Fruit fly (Drosophila melanogaster): Measurements from ENCODE around the gene Tfb5.
A peak's percentile ranks its signal among the peaks of the same experiment; 100 is the strongest.

Gene Tfb5

DNA sequence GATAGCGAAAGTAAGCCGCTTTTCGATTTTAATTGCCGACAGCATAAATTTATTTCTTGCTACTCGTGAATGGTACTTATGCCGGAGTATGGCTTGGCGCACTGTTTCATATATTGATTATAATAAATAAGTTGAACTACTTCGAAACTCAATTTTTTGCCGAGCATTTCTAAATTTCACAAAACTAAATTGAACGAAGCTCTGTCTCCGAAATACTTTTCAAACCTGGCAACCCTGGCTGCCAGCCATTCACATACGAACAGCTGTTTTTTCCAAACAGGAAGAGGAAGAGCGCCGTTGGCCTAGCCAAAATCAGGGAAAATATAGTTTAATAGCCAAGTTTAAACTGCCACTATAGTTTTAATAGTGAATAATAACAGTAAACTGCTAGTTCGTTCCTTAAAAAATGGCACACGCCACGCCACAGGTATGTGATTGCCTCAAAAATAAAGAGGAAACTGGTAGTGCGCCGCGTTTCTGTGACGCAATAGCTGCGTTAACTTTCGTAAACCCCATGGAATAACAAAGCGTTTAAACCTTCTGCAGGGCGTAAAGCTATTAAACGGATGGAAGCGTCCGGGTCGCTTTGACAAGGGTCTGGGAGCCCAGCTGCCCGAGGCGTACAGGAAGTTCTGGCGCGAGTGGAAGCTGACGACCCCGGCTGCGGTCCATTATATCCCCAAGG lies 36.8 kb downstream of the Tfb5 start, which contains the start of gene mRpL28:
mRpL28 (plus strand) TSS at position 246 of the 685 bp plus-strand sequence.
- TF ChIP-seq CG1621 (tag; optimal IDR thresholded peaks at IDR 0.05) = no peak
- no peak for TF ChIP-seq Smox (GFP tag; optimal IDR thresholded peaks at IDR 0.05)
- peak; percentile 1 for TF ChIP-seq CG6854 (GFP tag; optimal IDR thresholded peaks at IDR 0.05)
- TF ChIP-seq Sox15 (GFP tag; optimal IDR thresholded peaks at IDR 0.05) = no peak
- TF ChIP-seq pdm3 (GFP tag; optimal IDR thresholded peaks at IDR 0.05) = no peak
- TF ChIP-seq esn (GFP tag; optimal IDR thresholded peaks at IDR 0.05) = peak; percentile 47
- TF ChIP-seq CG31627 (GFP tag; optimal IDR thresholded peaks at IDR 0.05) = peak; percentile 7
- TF ChIP-seq Blimp-1 (GFP tag; optimal IDR thresholded peaks at IDR 0.05) = no peak
- no peak for TF ChIP-seq CG8632 (GFP tag; optimal IDR thresholded peaks at IDR 0.05)
- TF ChIP-seq CG6792 (GFP tag; optimal IDR thresholded peaks at IDR 0.05) = no peak
- TF ChIP-seq CG3032 (tag; optimal IDR thresholded peaks at IDR 0.05) = peak; percentile 0

dm6 chr2L:4971329-4971798 lies 39.3 kb downstream of the Tfb5 start, which contains the start of gene CG14043:
TSS of gene CG14043 (plus strand) at chr2L:4971702.
- TF ChIP-seq CG3919 (GFP tag; optimal IDR thresholded peaks at IDR 0.05) (no peak), net (GFP tag; optimal IDR thresholded peaks at IDR 0.05) (no peak), CG6808 (GFP tag; optimal IDR thresholded peaks at IDR 0.05) (no peak), Sox15 (GFP tag; optimal IDR thresholded peaks at IDR 0.05) (no peak), Hr39 (GFP tag; optimal IDR thresholded peaks at IDR 0.05) (no peak), CG31627 (GFP tag; optimal IDR thresholded peaks at IDR 0.05) (peak; percentile 31), CG6854 (GFP tag; optimal IDR thresholded peaks at IDR 0.05) (no peak), CG9139 (GFP tag; optimal IDR thresholded peaks at IDR 0.05) (no peak), CG34406 (GFP tag; optimal IDR thresholded peaks at IDR 0.05) (no peak), CG3032 (tag; optimal IDR thresholded peaks at IDR 0.05) (peak; percentile 28), CG11902 (GFP tag; optimal IDR thresholded peaks at IDR 0.05) (no peak), CG10669 (GFP tag; optimal IDR thresholded peaks at IDR 0.05) (no peak), CG6792 (GFP tag; optimal IDR thresholded peaks at IDR 0.05) (no peak), CG8632 (GFP tag; optimal IDR thresholded peaks at IDR 0.05) (no peak), fd85E (GFP tag; optimal IDR thresholded peaks at IDR 0.05) (no peak), CG11294 (GFP tag; IDR thresholded peaks at IDR 0.05) (no peak), lz (GFP tag; optimal IDR thresholded peaks at IDR 0.05) (no peak), vri (GFP tag; optimal IDR thresholded peaks at IDR 0.05) (no peak), CG32006 (GFP tag; optimal IDR thresholded peaks at IDR 0.05) (no peak), dac (GFP tag; optimal IDR thresholded peaks at IDR 0.05) (no peak), Hr38 (GFP tag; optimal IDR thresholded peaks at IDR 0.05) (no peak), pdm3 (GFP tag; optimal IDR thresholded peaks at IDR 0.05) (no peak), CG8119 (GFP tag; IDR thresholded peaks at IDR 0.05) (no peak), esn (GFP tag; optimal IDR thresholded peaks at IDR 0.05) (peak; percentile 36), salr (GFP tag; optimal IDR thresholded peaks at IDR 0.05) (no peak), CG7368 (GFP tag; optimal IDR thresholded peaks at IDR 0.05) (no peak), Smox (GFP tag; optimal IDR thresholded peaks at IDR 0.05) (no peak), fkh (GFP tag; optimal IDR thresholded peaks at IDR 0.05) (peak; percentile 92), Eip75B (GFP tag; optimal IDR thresholded peaks at IDR 0.05) (no peak), Lpt (GFP tag; optimal IDR thresholded peaks at IDR 0.05) (no peak)

dm6 chr2L:4968767-4969166 lies 41.9 kb downstream of the Tfb5 start, which contains the start of the genes Scox and Polr1C:
TSS of gene Scox (minus strand) at chr2L:4968935.
TSS of gene Polr1C (plus strand) at chr2L:4969004.
- TF ChIP-seq Ets96B (tag; optimal IDR thresholded peaks at IDR 0.05) (no peak), CG9139 (GFP tag; optimal IDR thresholded peaks at IDR 0.05) (no peak), CG6808 (GFP tag; optimal IDR thresholded peaks at IDR 0.05) (no peak), CG3032 (tag; optimal IDR thresholded peaks at IDR 0.05) (no peak), svp (GFP tag) (no peak), CG8119 (GFP tag; IDR thresholded peaks at IDR 0.05) (no peak), Hr38 (GFP tag; optimal IDR thresholded peaks at IDR 0.05) (no peak), Hr39 (GFP tag; optimal IDR thresholded peaks at IDR 0.05) (no peak), fd85E (GFP tag; optimal IDR thresholded peaks at IDR 0.05) (no peak), CG10669 (GFP tag; optimal IDR thresholded peaks at IDR 0.05) (no peak), CG11762 (GFP tag; optimal IDR thresholded peaks at IDR 0.05; ENCODE audit: insufficient read depth) (no peak), CG8632 (GFP tag; optimal IDR thresholded peaks at IDR 0.05) (no peak), Sox102F (GFP tag; optimal IDR thresholded peaks at IDR 0.05) (no peak), Eip93F (GFP tag; optimal IDR thresholded peaks at IDR 0.05) (no peak), achi (GFP tag; optimal IDR thresholded peaks at IDR 0.05) (no peak), net (GFP tag; optimal IDR thresholded peaks at IDR 0.05) (no peak), topi (GFP tag; optimal IDR thresholded peaks at IDR 0.05) (no peak), CG1621 (tag; optimal IDR thresholded peaks at IDR 0.05) (no peak)
